ENCODE assay signal across 2 worm cellular contexts in genomic region chrIII:8904044-8904443, ce11.
TF ChIP-seq lines count a peak whose summit lies in the region.

Gene lin-9 (minus strand): TSS chrIII:8904131.

TF ChIP-seq in whole organism, L1 larva, 84 proteins besides CTCF, POLR2A, EP300 and RAD21 (continued from another document):
- TF ChIP-seq C04F5.9 (tag; optimal IDR thresholded peaks at IDR 0.05; lab: Kevin White, UChicago): peak; percentile 100
- peak; percentile 66 for TF ChIP-seq hpl-2 (GFP tag; optimal IDR thresholded peaks at IDR 0.05; lab: Kevin White, UChicago)
- peak; percentile 71 for TF ChIP-seq unc-130 (tag; optimal IDR thresholded peaks at IDR 0.05; lab: Kevin White, UChicago)
- TF ChIP-seq mep-1 (tag; optimal IDR thresholded peaks at IDR 0.05; lab: Kevin White, UChicago): peak; percentile 97
- TF ChIP-seq tlp-1 (tag; optimal IDR thresholded peaks at IDR 0.05; lab: Kevin White, UChicago): no peak
- TF ChIP-seq ets-5 (GFP tag; IDR thresholded peaks at IDR 0.05; lab: Robert Waterston, UW): no peak
- TF ChIP-seq nhr-85 (tag; lab: Kevin White, UChicago): peak; percentile 96
- TF ChIP-seq lsy-2 (tag; optimal IDR thresholded peaks at IDR 0.05; lab: Kevin White, UChicago): peak; percentile 100
- TF ChIP-seq egl-13 (tag; optimal IDR thresholded peaks at IDR 0.05; lab: Kevin White, UChicago): peak; percentile 93
- TF ChIP-seq lin-15B (tag; optimal IDR thresholded peaks at IDR 0.05; lab: Kevin White, UChicago): peak; percentile 98
- TF ChIP-seq alr-1 (tag; optimal IDR thresholded peaks at IDR 0.05; lab: Kevin White, UChicago; ENCODE audit: borderline replicate concordance): no peak
- peak; percentile 96 to 97 (median 96) for TF ChIP-seq dpl-1 (GFP tag; optimal IDR thresholded peaks at IDR 0.05; lab: Kevin White, UChicago)
- TF ChIP-seq jun-1 (tag; optimal IDR thresholded peaks at IDR 0.05; lab: Kevin White, UChicago): peak; percentile 92
- TF ChIP-seq rnt-1 (tag; optimal IDR thresholded peaks at IDR 0.05; lab: Kevin White, UChicago): peak; percentile 98
- TF ChIP-seq ceh-90 (tag; optimal IDR thresholded peaks at IDR 0.05; lab: Kevin White, UChicago): peak; percentile 56
- peak; percentile 90 for TF ChIP-seq C34B4.2 (tag; optimal IDR thresholded peaks at IDR 0.05; lab: Kevin White, UChicago)
- TF ChIP-seq sup-37 (GFP tag; optimal IDR thresholded peaks at IDR 0.05; lab: Kevin White, UChicago): peak; percentile 95
- peak; percentile 97 for TF ChIP-seq isw-1 (GFP tag; IDR thresholded peaks at IDR 0.05; lab: Robert Waterston, UW)
- peak; percentile 98 for TF ChIP-seq nhr-47 (tag; optimal IDR thresholded peaks at IDR 0.05; lab: Kevin White, UChicago)
- TF ChIP-seq skn-1 (tag; optimal IDR thresholded peaks at IDR 0.05; lab: Kevin White, UChicago): peak; percentile 94
- TF ChIP-seq xbp-1 (tag; optimal IDR thresholded peaks at IDR 0.05; lab: Kevin White, UChicago): peak; percentile 95
- peak; percentile 97 for TF ChIP-seq swsn-7 (tag; optimal IDR thresholded peaks at IDR 0.05; lab: Kevin White, UChicago)
- peak; percentile 52; the same call in 1 of the 2 replicates for TF ChIP-seq unc-98 (GFP tag; IDR thresholded peaks at IDR 0.05; lab: Robert Waterston, UW)
- TF ChIP-seq sptf-1 (tag; optimal IDR thresholded peaks at IDR 0.05; lab: Kevin White, UChicago): no peak
- TF ChIP-seq pqm-1 (tag; optimal IDR thresholded peaks at IDR 0.05; lab: Kevin White, UChicago): no peak

TF ChIP-seq in whole organism, young adult, 124 proteins besides CTCF, POLR2A, EP300 and RAD21 (continued from another document):
- TF ChIP-seq die-1 (tag; optimal IDR thresholded peaks at IDR 0.05; lab: Kevin White, UChicago) (peak; percentile 34), nfyb-1 (GFP tag; IDR thresholded peaks at IDR 0.05; lab: Robert Waterston, UW) (peak; percentile 98), cebp-1 (GFP tag; IDR thresholded peaks at IDR 0.05; lab: Robert Waterston, UW) (peak; percentile 85), cebp-1 (tag; optimal IDR thresholded peaks at IDR 0.05; lab: Kevin White, UChicago) (peak; percentile 94), F57C9.4 (tag; optimal IDR thresholded peaks at IDR 0.05; lab: Kevin White, UChicago) (peak; percentile 57), C06A6.2 (GFP tag; conservative IDR thresholded peaks at IDR 0.05; lab: Robert Waterston, UW) (peak; percentile 86), T07F8.4 (tag; optimal IDR thresholded peaks at IDR 0.05; lab: Kevin White, UChicago) (peak; percentile 19), snpc-4 (GFP tag; optimal IDR thresholded peaks at IDR 0.05; lab: Kevin White, UChicago) (peak; percentile 43), snpc-4 (tag; optimal IDR thresholded peaks at IDR 0.05; lab: Kevin White, UChicago) (peak; percentile 68 to 84 (median 78)), C17E4.6 (GFP tag; IDR thresholded peaks at IDR 0.05; lab: Robert Waterston, UW) (peak; percentile 95), lin-54 (GFP tag; optimal IDR thresholded peaks at IDR 0.05; lab: Kevin White, UChicago) (peak; percentile 99), unc-62 (GFP tag; optimal IDR thresholded peaks at IDR 0.05; lab: Kevin White, UChicago) (no peak), egl-44 (GFP tag; IDR thresholded peaks at IDR 0.05; lab: Robert Waterston, UW) (peak; percentile 41; the same call in 1 of the 2 replicates)
